Worm (Caenorhabditis elegans) whole organism, young adult: Measurements from ENCODE around the gene letm-1.

Source experiments
- C06A6.2 ChIP-seq: fragments of 200-800 bp; sonication (Bioruptor generic); conservative IDR thresholded peaks from 2 replicates; pipeline ENCODE4 v1.3.6; 2022; ENCODE audit warnings: missing genetic modification characterization, missing compliant biosample characterization
- F22D6.2 ChIP-seq: sonication (generic microtip); optimal IDR thresholded peaks from 2 replicates; lab custom pipeline; 2016; ENCODE audit warnings: mild to moderate bottlenecking, missing genetic modification characterization, missing compliant biosample characterization
- F37B4.10 ChIP-seq: fragments of 200-800 bp; sonication (Bioruptor generic); IDR thresholded peaks from 2 replicates; pipeline ENCODE4 v1.3.6; 2022; ENCODE audit warnings: missing genetic modification characterization, missing compliant biosample characterization
- F49E8.2 ChIP-seq: sonication (generic microtip); optimal IDR thresholded peaks from 3 replicates; lab custom pipeline; 2017; ENCODE audit warnings: missing genetic modification characterization, mild to moderate bottlenecking, missing compliant biosample characterization, antibody characterized with exemption, moderate library complexity; ENCODE audit not compliant: insufficient read depth
- F52B5.7 ChIP-seq: sonication (generic microtip); optimal IDR thresholded peaks from 2 replicates; lab custom pipeline; 2016; ENCODE audit warnings: mild to moderate bottlenecking, missing genetic modification characterization, missing compliant biosample characterization
- K11D2.4 ChIP-seq: fragments of 200-800 bp; sonication (Bioruptor generic); IDR thresholded peaks from 2 replicates; pipeline ENCODE4 v1.3.6; 2022; ENCODE audit warnings: missing genetic modification reagents, missing genetic modification characterization, missing compliant biosample characterization
- Y53F4B.3 ChIP-seq: fragments of 200-800 bp; sonication (Bioruptor generic); IDR thresholded peaks from 2 replicates; pipeline ENCODE4 v1.3.6; 2022; ENCODE audit warnings: missing genetic modification reagents, missing genetic modification characterization, missing compliant biosample characterization
- ZK185.1 ChIP-seq: sonication (generic microtip); optimal IDR thresholded peaks from 2 replicates; lab custom pipeline; 2016; ENCODE audit warnings: mild to moderate bottlenecking, missing genetic modification characterization, missing compliant biosample characterization; ENCODE audit not compliant: poor library complexity, severe bottlenecking
- ama-1 ChIP-seq, 3 experiments: fragments of 150-350 bp in 1 of 3; sonication (generic microtip) in 2 of 3; optimal IDR thresholded peaks; 2 replicates each; lab custom pipeline; 2014 to 2018; ENCODE audit warnings: missing biosample characterization in 2 of 3, missing genetic modification characterization in 2 of 3, missing genetic modification reagents in 2 of 3
- aptf-3 ChIP-seq: fragments of 200-800 bp; sonication (Bioruptor generic); IDR thresholded peaks from 2 replicates; pipeline ENCODE4 v1.3.6; 2022; ENCODE audit warnings: missing genetic modification characterization, missing compliant biosample characterization
- atf-7 ChIP-seq: sonication (generic microtip); optimal IDR thresholded peaks from 2 replicates; lab custom pipeline; 2017; ENCODE audit warnings: mild to moderate bottlenecking, missing genetic modification characterization, missing compliant biosample characterization
- attf-3 ChIP-seq: fragments of 200-800 bp; sonication (Bioruptor generic); conservative IDR thresholded peaks from 2 replicates; pipeline ENCODE4 v1.3.6; 2022; ENCODE audit warnings: missing genetic modification reagents, missing genetic modification characterization, missing compliant biosample characterization
- cebp-1 ChIP-seq, 2 experiments: fragments of 200-800 bp in 1 of 2; sonication (Bioruptor generic) in 1 of 2; sonication (generic microtip) in 1 of 2; IDR thresholded peaks in 1 of 2; optimal IDR thresholded peaks in 1 of 2; 2 replicates each; pipeline versions ENCODE4 v1.3.6 to Lab custom; 2017 to 2022; ENCODE audit warnings: missing compliant biosample characterization in 2 of 2, missing genetic modification characterization in 2 of 2, mild to moderate bottlenecking in 1 of 2, missing genetic modification reagents in 1 of 2, moderate library complexity in 1 of 2
- ceh-40 ChIP-seq: fragments of 200-800 bp; sonication (Bioruptor generic); IDR thresholded peaks from 2 replicates; pipeline ENCODE4 v1.3.6; 2022; ENCODE audit warnings: missing genetic modification characterization, missing compliant biosample characterization
- ceh-91 ChIP-seq: fragments of 200-800 bp; sonication (Bioruptor generic); IDR thresholded peaks from 2 replicates; pipeline ENCODE4 v1.3.6; 2022; ENCODE audit warnings: missing genetic modification reagents, missing genetic modification characterization, missing compliant biosample characterization
- efl-1 ChIP-seq: fragments of 150-350 bp; optimal IDR thresholded peaks from 2 replicates; lab custom pipeline; 2014; ENCODE audit warnings: missing biosample characterization, missing genetic modification reagents, missing genetic modification characterization
- egl-18 ChIP-seq: fragments of 200-800 bp; sonication (Bioruptor generic); IDR thresholded peaks from 2 replicates; pipeline ENCODE4 v1.3.6; 2022; ENCODE audit warnings: missing genetic modification reagents, missing genetic modification characterization, missing compliant biosample characterization
- ets-4 ChIP-seq: fragments of 200-800 bp; sonication (Bioruptor generic); optimal IDR thresholded peaks from 2 replicates; lab custom pipeline; 2018; ENCODE audit warnings: mild to moderate bottlenecking, missing genetic modification characterization, missing compliant biosample characterization
- hrde-1 ChIP-seq: sonication (generic microtip); optimal IDR thresholded peaks from 2 replicates; lab custom pipeline; 2016; ENCODE audit warnings: missing genetic modification characterization, mild to moderate bottlenecking, missing compliant biosample characterization, moderate library complexity, missing genotype, missing genetic modification reagents, borderline replicate concordance
- lag-1 ChIP-seq: fragments of 200-800 bp; sonication (Bioruptor generic); IDR thresholded peaks from 2 replicates; pipeline ENCODE4 v1.3.6; 2022; ENCODE audit warnings: missing genetic modification reagents, missing genetic modification characterization, missing compliant biosample characterization
- let-607 ChIP-seq, 2 experiments: fragments of 200-800 bp in 1 of 2; sonication (Bioruptor generic) in 1 of 2; sonication (generic microtip) in 1 of 2; optimal IDR thresholded peaks; 2 replicates each; lab custom pipeline; 2016 to 2018; ENCODE audit warnings: mild to moderate bottlenecking in 2 of 2, missing compliant biosample characterization in 2 of 2, missing genetic modification characterization in 2 of 2, moderate library complexity in 2 of 2, missing genotype in 1 of 2
- lin-35 ChIP-seq, 3 experiments: fragments of 150-350 bp in 2 of 3; sonication (generic microtip) in 1 of 3; optimal IDR thresholded peaks; 2 replicates each; lab custom pipeline; 2014 to 2018; ENCODE audit warnings: missing biosample characterization in 3 of 3, missing genetic modification characterization in 3 of 3, missing genetic modification reagents in 3 of 3
- lin-40 ChIP-seq: sonication (generic microtip); optimal IDR thresholded peaks from 2 replicates; lab custom pipeline; 2016; ENCODE audit warnings: missing genetic modification characterization, mild to moderate bottlenecking, missing compliant biosample characterization, missing genotype, missing genetic modification reagents
- lsl-1 ChIP-seq: fragments of 200-800 bp; sonication (Bioruptor generic); optimal IDR thresholded peaks from 2 replicates; lab custom pipeline; 2018; ENCODE audit warnings: mild to moderate bottlenecking, missing genetic modification characterization, moderate library complexity, missing compliant biosample characterization
- mcd-1 ChIP-seq: fragments of 200-800 bp; sonication (Bioruptor generic); IDR thresholded peaks from 2 replicates; pipeline ENCODE4 v1.3.6; 2022; ENCODE audit warnings: missing genetic modification reagents, missing genetic modification characterization, missing compliant biosample characterization
- mes-4 ChIP-seq: sonication (generic microtip); optimal IDR thresholded peaks from 2 replicates; lab custom pipeline; 2016; ENCODE audit warnings: missing genotype, missing genetic modification characterization, missing compliant biosample characterization
- nfyb-1 ChIP-seq: fragments of 200-800 bp; sonication (Bioruptor generic); IDR thresholded peaks from 2 replicates; pipeline ENCODE4 v1.3.6; 2022; ENCODE audit warnings: missing genetic modification reagents, missing genetic modification characterization, missing compliant biosample characterization
- nhr-179 ChIP-seq: sonication (generic microtip); optimal IDR thresholded peaks from 2 replicates; lab custom pipeline; 2016; ENCODE audit warnings: mild to moderate bottlenecking, missing genetic modification characterization, missing compliant biosample characterization
- nhr-90 ChIP-seq: sonication (generic microtip); optimal IDR thresholded peaks from 2 replicates; lab custom pipeline; 2016; ENCODE audit warnings: missing genotype, mild to moderate bottlenecking, missing genetic modification characterization, missing compliant biosample characterization
- pbrm-1 ChIP-seq: fragments of 200-800 bp; sonication (Bioruptor generic); IDR thresholded peaks from 2 replicates; pipeline ENCODE4 v1.3.6; 2022; ENCODE audit warnings: missing genetic modification reagents, missing genetic modification characterization, missing compliant biosample characterization
- pha-4 ChIP-seq: fragments of 150-350 bp; sonication (generic microtip); optimal IDR thresholded peaks from 2 replicates; lab custom pipeline; 2014; ENCODE audit warnings: missing biosample characterization, missing genetic modification reagents, missing genetic modification characterization
- sdz-38 ChIP-seq: sonication (generic microtip); optimal IDR thresholded peaks from 2 replicates; lab custom pipeline; 2016; ENCODE audit warnings: missing genotype, missing genetic modification characterization, missing compliant biosample characterization
- sea-2 ChIP-seq: fragments of 200-800 bp; sonication (Bioruptor generic); IDR thresholded peaks from 2 replicates; pipeline ENCODE4 v1.3.6; 2022; ENCODE audit warnings: missing genetic modification characterization, missing compliant biosample characterization
- snpc-1.1 ChIP-seq: sonication (generic microtip); optimal IDR thresholded peaks from 2 replicates; lab custom pipeline; 2017; ENCODE audit warnings: missing genetic modification characterization, mild to moderate bottlenecking, missing compliant biosample characterization, antibody characterized with exemption, moderate library complexity, missing genotype, missing genetic modification reagents; ENCODE audit not compliant: insufficient read depth
- snpc-1.3 ChIP-seq: sonication (generic microtip); optimal IDR thresholded peaks from 2 replicates; lab custom pipeline; 2017; ENCODE audit warnings: missing genetic modification characterization, mild to moderate bottlenecking, missing compliant biosample characterization, antibody characterized with exemption, moderate library complexity, missing genotype, missing genetic modification reagents; ENCODE audit not compliant: insufficient read depth
- snpc-3.4 ChIP-seq: sonication (generic microtip); optimal IDR thresholded peaks from 2 replicates; lab custom pipeline; 2017; ENCODE audit warnings: missing genetic modification characterization, mild to moderate bottlenecking, missing compliant biosample characterization, antibody characterized with exemption, moderate library complexity, missing genotype, missing genetic modification reagents
- snpc-4 ChIP-seq, 5 experiments: fragments of 150-350 bp in 1 of 5; sonication (generic microtip) in 4 of 5; optimal IDR thresholded peaks; 2 replicates each; lab custom pipeline; 2014 to 2018; ENCODE audit warnings: missing genetic modification characterization in 5 of 5, missing biosample characterization in 3 of 5, antibody characterized with exemption in 2 of 5, mild to moderate bottlenecking in 2 of 5, missing compliant biosample characterization in 2 of 5, missing genotype in 2 of 5, moderate library complexity in 2 of 5, missing genetic modification reagents in 1 of 5
- tlf-1 ChIP-seq: fragments of 200-800 bp; sonication (Bioruptor generic); optimal IDR thresholded peaks from 2 replicates; lab custom pipeline; 2018; ENCODE audit warnings: mild to moderate bottlenecking, missing genetic modification characterization, missing compliant biosample characterization
- xnd-1 ChIP-seq: sonication (generic microtip); optimal IDR thresholded peaks from 2 replicates; lab custom pipeline; 2016; ENCODE audit warnings: missing genotype, missing genetic modification reagents, missing genetic modification characterization, missing compliant biosample characterization
- ztf-18 ChIP-seq: sonication (generic microtip); optimal IDR thresholded peaks from 2 replicates; lab custom pipeline; 2016; ENCODE audit warnings: missing genotype, mild to moderate bottlenecking, missing genetic modification characterization, missing compliant biosample characterization
- ztf-22 ChIP-seq: fragments of 200-800 bp; sonication (Bioruptor generic); optimal IDR thresholded peaks from 2 replicates; lab custom pipeline; 2018; ENCODE audit warnings: mild to moderate bottlenecking, missing genetic modification characterization, moderate library complexity, missing compliant biosample characterization
- ztf-25 ChIP-seq: fragments of 200-800 bp; sonication (Bioruptor generic); IDR thresholded peaks from 2 replicates; pipeline ENCODE4 v1.3.6; 2022; ENCODE audit warnings: missing genetic modification reagents, missing genetic modification characterization, missing compliant biosample characterization
- ztf-26 ChIP-seq: sonication (generic microtip); optimal IDR thresholded peaks from 2 replicates; lab custom pipeline; 2017; ENCODE audit warnings: missing genetic modification characterization, missing compliant biosample characterization

letm-1 gene

DNA sequence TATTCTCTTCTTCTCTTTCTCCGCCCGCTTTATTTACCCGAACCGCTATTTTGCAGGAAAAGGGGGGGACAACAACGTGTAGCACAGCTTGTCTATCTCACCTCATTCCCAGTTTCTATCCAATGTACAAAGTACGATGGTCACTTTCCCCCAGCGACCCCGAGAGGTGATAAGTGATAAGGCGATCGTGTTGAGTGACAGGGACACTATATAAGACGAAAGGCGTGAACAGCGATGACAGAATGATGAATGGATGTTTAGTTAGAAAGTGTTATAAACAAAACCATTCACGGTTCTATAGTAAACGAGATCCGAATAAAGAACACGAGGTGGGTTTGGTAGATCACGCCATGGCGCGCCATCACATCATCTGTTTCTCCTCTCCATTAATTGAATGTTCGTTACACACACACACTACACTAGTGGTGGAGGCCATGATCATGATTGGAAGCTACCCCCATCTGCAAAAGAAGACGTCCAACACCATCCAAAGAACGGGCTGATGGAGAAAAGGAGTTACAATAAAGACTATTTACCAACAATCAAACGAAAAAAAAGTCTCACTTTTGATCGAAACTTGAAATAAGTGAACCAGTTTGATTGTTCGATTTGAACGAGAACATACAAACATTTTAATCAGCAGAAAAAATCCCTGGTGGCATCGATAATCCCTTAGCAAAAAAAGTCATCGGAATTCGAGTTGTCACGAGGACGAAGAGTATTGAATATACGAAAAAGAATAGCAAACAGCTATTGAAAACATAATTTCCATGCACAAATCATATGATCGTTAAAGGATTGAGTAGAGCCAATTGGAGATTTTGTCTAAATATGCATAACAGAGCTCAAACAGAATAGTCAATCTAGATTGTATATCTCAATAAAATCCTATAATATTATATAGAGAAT is 4.5 kb upstream of the letm-1 start (continued):
- TF ChIP-seq nfyb-1 (GFP tag; lab: Robert Waterston, UW) (peak; percentile 71; the same call in 1 of the 2 replicates), nhr-179 (tag; lab: Kevin White, UChicago) (no peak), ztf-25 (no peak), snpc-3.4 (no peak), lin-40 (tag; lab: Kevin White, UChicago) (peak; percentile 52), snpc-4 (GFP tag; optimal IDR thresholded peaks at IDR 0.05; lab: Kevin White, UChicago) (no peak), snpc-4 (tag; optimal IDR thresholded peaks at IDR 0.05; lab: Kevin White, UChicago) (peak in 2 of 4 experiments; percentile 25 to 26), ZK185.1 (peak; percentile 9), tlf-1 (GFP tag; lab: Kevin White, UChicago) (peak; percentile 55), ets-4 (GFP tag; lab: Kevin White, UChicago) (peak; percentile 51), efl-1 (GFP tag; lab: Kevin White, UChicago) (no peak), pbrm-1 (GFP tag; lab: Robert Waterston, UW) (0 out of 2 replicates have a peak, but pooled peaks have one; percentile 24), F22D6.2 (tag; lab: Kevin White, UChicago) (peak; percentile 56), atf-7 (peak; percentile 68), ama-1 (optimal IDR thresholded peaks at IDR 0.05; lab: Kevin White, UChicago) (peak; percentile 76), ama-1 (GFP tag; optimal IDR thresholded peaks at IDR 0.05; lab: Kevin White, UChicago) (no peak), nhr-90 (tag; lab: Kevin White, UChicago) (peak; percentile 82), lag-1 (GFP tag; lab: Robert Waterston, UW) (no peak), aptf-3 (GFP tag; lab: Robert Waterston, UW) (no peak), F49E8.2 (no peak), ceh-91 (no peak), ztf-26 (tag; lab: Kevin White, UChicago) (peak; percentile 84), sdz-38 (tag; lab: Kevin White, UChicago) (no peak), ceh-40 (GFP tag; lab: Robert Waterston, UW) (no peak), mes-4 (tag; lab: Kevin White, UChicago) (no peak), mcd-1 (GFP tag; lab: Robert Waterston, UW) (peak; percentile 44; the same call in 1 of the 2 replicates), F37B4.10 (no peak), snpc-1.3 (no peak), K11D2.4 (GFP tag; lab: Robert Waterston, UW) (no peak; the same call in 1 of the 2 replicates), let-607 (tag; optimal IDR thresholded peaks at IDR 0.05; lab: Kevin White, UChicago) (peak in 1 of 2 experiments; percentile 42), pha-4 (no peak), F52B5.7 (tag; lab: Kevin White, UChicago) (peak; percentile 2), attf-3 (GFP tag; lab: Robert Waterston, UW) (no peak), Y53F4B.3 (GFP tag; lab: Robert Waterston, UW) (no peak), C06A6.2 (GFP tag; lab: Robert Waterston, UW) (peak; percentile 31; the same call in 1 of the 2 replicates), ztf-22 (GFP tag; lab: Kevin White, UChicago) (peak; percentile 43), snpc-1.1 (tag; lab: Kevin White, UChicago) (no peak), sea-2 (no peak), lin-35 (GFP tag; optimal IDR thresholded peaks at IDR 0.05; lab: Kevin White, UChicago) (no peak), lsl-1 (GFP tag; lab: Kevin White, UChicago) (no peak), hrde-1 (tag; lab: Kevin White, UChicago) (no peak), ztf-18 (no peak), cebp-1 (GFP tag; IDR thresholded peaks at IDR 0.05; lab: Robert Waterston, UW) (peak; percentile 33; the same call in 1 of the 2 replicates), cebp-1 (tag; optimal IDR thresholded peaks at IDR 0.05; lab: Kevin White, UChicago) (peak; percentile 43), egl-18 (GFP tag; lab: Robert Waterston, UW) (no peak), xnd-1 (no peak)
